Worm (Caenorhabditis elegans): Measurements from ENCODE around the gene C52G5.2.

Gene C52G5.2

DNA sequence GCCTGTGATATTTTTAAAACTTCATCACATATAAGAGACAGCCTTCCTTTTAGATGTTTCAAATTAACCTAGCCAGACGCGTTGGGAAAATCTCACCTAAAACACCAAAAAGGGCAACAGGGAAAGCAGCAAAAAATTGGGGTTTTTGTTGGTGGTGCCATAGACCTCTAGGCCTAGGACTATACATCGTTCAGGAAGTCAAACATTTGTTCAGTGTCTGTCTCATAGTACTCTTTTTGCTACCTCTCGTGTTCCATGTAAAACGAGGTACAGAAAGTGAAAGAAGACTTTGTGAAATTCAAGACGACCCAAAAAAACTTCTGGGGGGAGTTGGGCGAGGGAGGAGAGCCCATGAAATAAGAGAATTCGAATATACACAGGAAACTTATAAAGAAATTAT, 14.1 kb upstream of the C52G5.2 start:
- TF ChIP-seq C06A6.2 (GFP tag; conservative IDR thresholded peaks at IDR 0.05) (no peak), lag-1 (GFP tag; IDR thresholded peaks at IDR 0.05) (0 out of 2 replicates have a peak, but pooled peaks have one; percentile 15), ceh-27 (GFP tag; optimal IDR thresholded peaks at IDR 0.05) (no peak)

DNA sequence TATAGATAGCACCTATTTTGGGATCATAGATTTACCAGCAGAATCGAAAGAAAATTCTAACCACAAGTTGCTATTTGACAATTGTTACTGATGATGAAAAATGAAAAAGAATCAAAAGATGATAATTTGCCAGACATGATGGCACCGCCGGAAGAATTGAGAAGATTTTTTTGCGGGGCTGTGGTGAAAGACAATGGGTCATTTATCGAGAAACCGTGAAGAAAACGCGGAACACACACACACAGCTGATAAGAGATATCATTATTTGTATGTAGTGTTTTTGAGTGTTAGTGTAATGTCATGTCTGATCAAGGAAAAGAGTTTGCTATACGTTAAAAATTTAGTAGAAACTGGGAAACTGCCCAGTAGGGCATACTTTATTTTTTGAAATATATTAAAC, 8.3 kb upstream of the C52G5.2 start:
- no peak for TF ChIP-seq madf-3 (GFP tag; IDR thresholded peaks at IDR 0.05)

DNA sequence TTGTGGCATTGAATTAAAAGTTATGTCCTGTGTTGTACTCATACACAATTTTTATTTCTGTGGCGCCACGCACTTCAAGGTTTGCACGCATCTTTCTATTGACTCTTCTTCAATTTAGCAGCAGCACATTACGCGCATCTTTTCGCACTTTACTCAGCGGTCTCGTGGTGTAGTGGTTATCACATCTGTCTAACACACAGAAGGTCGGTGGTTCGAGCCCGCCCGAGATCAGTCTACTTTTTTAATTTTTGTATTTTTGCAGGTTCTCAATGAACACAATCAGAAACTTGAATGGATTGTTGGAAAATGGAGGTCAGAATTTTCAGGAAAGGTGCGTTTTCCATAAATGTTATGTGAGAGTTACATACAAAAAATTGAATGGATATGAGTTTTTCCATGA, 419 bp downstream of the C52G5.2 start:
- TF ChIP-seq unc-130 (GFP tag; optimal IDR thresholded peaks at IDR 0.05) (no peak), K12H6.12 (tag; optimal IDR thresholded peaks at IDR 0.05) (peak; percentile 13), nhr-90 (tag; optimal IDR thresholded peaks at IDR 0.05) (peak; percentile 25), cebp-2 (GFP tag; IDR thresholded peaks at IDR 0.05) (no peak), Y56A3A.18 (GFP tag; IDR thresholded peaks at IDR 0.05) (no peak), F55B11.4 (tag; optimal IDR thresholded peaks at IDR 0.05; ENCODE audit: borderline replicate concordance, insufficient read depth) (no peak), mcd-1 (GFP tag; IDR thresholded peaks at IDR 0.05) (peak; percentile 43), ets-4 (GFP tag; optimal IDR thresholded peaks at IDR 0.05) (no peak), F39B2.1 (GFP tag; IDR thresholded peaks at IDR 0.05) (no peak), dox-1 (GFP tag; IDR thresholded peaks at IDR 0.05) (peak; percentile 76), ZK185.1 (tag; optimal IDR thresholded peaks at IDR 0.05; ENCODE audit: poor library complexity, severe bottlenecking) (peak; percentile 28), B0261.1 (tag; optimal IDR thresholded peaks at IDR 0.05) (peak; percentile 94), hrde-1 (tag; optimal IDR thresholded peaks at IDR 0.05; ENCODE audit: borderline replicate concordance) (no peak), madf-3 (GFP tag; IDR thresholded peaks at IDR 0.05) (no peak), nfya-2 (GFP tag; IDR thresholded peaks at IDR 0.05) (no peak), pbrm-1 (GFP tag; IDR thresholded peaks at IDR 0.05) (peak; percentile 86), F52B5.7 (tag; optimal IDR thresholded peaks at IDR 0.05) (peak; percentile 42), lsy-27 (tag; optimal IDR thresholded peaks at IDR 0.05; ENCODE audit: borderline replicate concordance, insufficient read depth) (peak; percentile 33), nhr-27 (tag; optimal IDR thresholded peaks at IDR 0.05) (no peak), ztf-26 (tag; optimal IDR thresholded peaks at IDR 0.05) (no peak), egl-18 (GFP tag; IDR thresholded peaks at IDR 0.05) (0 out of 2 replicates have a peak, but pooled peaks have one; percentile 57), him-1 (tag; optimal IDR thresholded peaks at IDR 0.05) (peak; percentile 74), cebp-1 (GFP tag; IDR thresholded peaks at IDR 0.05) (no peak), cebp-1 (tag; optimal IDR thresholded peaks at IDR 0.05) (peak; percentile 48), rcor-1 (GFP tag; IDR thresholded peaks at IDR 0.05) (0 out of 2 replicates have a peak, but pooled peaks have one; percentile 9), ztf-3 (GFP tag; optimal IDR thresholded peaks at IDR 0.05) (no peak), athp-1 (tag; optimal IDR thresholded peaks at IDR 0.05) (peak; percentile 68), dpl-1 (GFP tag; optimal IDR thresholded peaks at IDR 0.05) (no peak), Y67H2A.10 (GFP tag; conservative IDR thresholded peaks at IDR 0.05) (no peak), K11D2.4 (GFP tag; IDR thresholded peaks at IDR 0.05) (peak; percentile 46; the same call in 1 of the 2 replicates), ceh-100 (GFP tag; IDR thresholded peaks at IDR 0.05) (peak; percentile 59), bed-2 (GFP tag; IDR thresholded peaks at IDR 0.05) (no peak), fkh-3 (tag; optimal IDR thresholded peaks at IDR 0.05) (no peak), sdz-38 (tag; optimal IDR thresholded peaks at IDR 0.05) (no peak), ztf-18 (tag; optimal IDR thresholded peaks at IDR 0.05) (peak; percentile 57), let-607 (tag; optimal IDR thresholded peaks at IDR 0.05) (peak; percentile 26 to 30), lsl-1 (GFP tag; optimal IDR thresholded peaks at IDR 0.05) (no peak), ccch-3 (GFP tag; optimal IDR thresholded peaks at IDR 0.05) (no peak), snpc-3.4 (tag; optimal IDR thresholded peaks at IDR 0.05) (no peak), atf-7 (tag; optimal IDR thresholded peaks at IDR 0.05) (peak; percentile 40), ceh-27 (GFP tag; optimal IDR thresholded peaks at IDR 0.05) (peak; percentile 60), sea-2 (GFP tag; IDR thresholded peaks at IDR 0.05) (no peak), zfh-2 (GFP tag; conservative IDR thresholded peaks at IDR 0.05) (no peak)
